Worm (Caenorhabditis elegans) whole organism, L4 larva: ENCODE measurements around the gene mdt-28.

Experiments used
- D1046.2 ChIP-seq: fragments of 200-800 bp; sonication (Bioruptor generic); IDR thresholded peaks from 2 replicates; pipeline ENCODE4 v1.3.6; 2022; ENCODE audit warnings: missing genetic modification characterization, missing compliant biosample characterization
- F37D6.2 ChIP-seq: sonication (generic microtip); optimal IDR thresholded peaks from 2 replicates; lab custom pipeline; 2016; ENCODE audit warnings: mild to moderate bottlenecking, missing genetic modification characterization, missing compliant biosample characterization
- F44E2.7 ChIP-seq: fragments of 200-800 bp; sonication (Bioruptor generic); IDR thresholded peaks from 2 replicates; pipeline ENCODE4 v2.1.2; 2022; ENCODE audit warnings: missing genetic modification characterization, missing compliant biosample characterization
- F49E8.2 ChIP-seq: sonication (generic microtip); optimal IDR thresholded peaks from 2 replicates; lab custom pipeline; 2016; ENCODE audit warnings: missing compliant biosample characterization, mild to moderate bottlenecking, missing genetic modification characterization, borderline replicate concordance
- Y105C5A.15 ChIP-seq: fragments of 200-800 bp; sonication (Bioruptor generic); IDR thresholded peaks from 2 replicates; pipeline ENCODE4 v1.3.6; 2022; ENCODE audit warnings: missing genetic modification characterization, missing compliant biosample characterization
- aha-1 ChIP-seq: fragments of 150-350 bp; peaks from one replicate; lab custom pipeline; 2014; ENCODE audit warnings: missing biosample characterization, missing genetic modification characterization
- arid-1 ChIP-seq: fragments of 200-800 bp; sonication (Bioruptor generic); conservative IDR thresholded peaks from 2 replicates; pipeline ENCODE4 v1.3.6; 2022; ENCODE audit warnings: missing genetic modification reagents, missing genetic modification characterization, missing compliant biosample characterization
- ceh-20 ChIP-seq: fragments of 200-800 bp; sonication (Bioruptor generic); IDR thresholded peaks from 2 replicates; pipeline ENCODE4 v1.3.6; 2022; ENCODE audit warnings: missing genetic modification reagents, missing genetic modification characterization, missing compliant biosample characterization
- ceh-32 ChIP-seq: sonication (generic microtip); optimal IDR thresholded peaks from 2 replicates; lab custom pipeline; 2016; ENCODE audit warnings: mild to moderate bottlenecking, missing genetic modification characterization, missing compliant biosample characterization; ENCODE audit not compliant: poor library complexity
- ces-1 ChIP-seq: fragments of 150-350 bp; sonication (generic microtip); optimal IDR thresholded peaks from 4 replicates; lab custom pipeline; 2014; ENCODE audit warnings: missing biosample characterization, missing genetic modification reagents, missing genetic modification characterization
- cey-2 ChIP-seq: sonication (generic microtip); optimal IDR thresholded peaks from 3 replicates; lab custom pipeline; 2017; ENCODE audit warnings: missing genetic modification characterization, mild to moderate bottlenecking, missing compliant biosample characterization, antibody characterized with exemption, borderline replicate concordance; ENCODE audit not compliant: insufficient read depth
- ctbp-1 ChIP-seq: fragments of 200-800 bp; sonication (Bioruptor generic); IDR thresholded peaks from 2 replicates; pipeline ENCODE4 v1.3.6; 2022; ENCODE audit warnings: missing genetic modification reagents, missing genetic modification characterization, missing compliant biosample characterization
- daf-16 ChIP-seq, 3 experiments: sonication (generic microtip); optimal IDR thresholded peaks; 2 replicates each; lab custom pipeline; 2016 to 2017; ENCODE audit warnings: missing genetic modification characterization in 3 of 3, missing genetic modification reagents in 3 of 3, mild to moderate bottlenecking in 2 of 3, missing compliant biosample characterization in 2 of 3, missing biosample characterization in 1 of 3, moderate library complexity in 1 of 3
- daf-8 ChIP-seq: fragments of 200-800 bp; sonication (Bioruptor generic); IDR thresholded peaks from 2 replicates; pipeline ENCODE4 v1.3.6; 2022; ENCODE audit warnings: missing genetic modification characterization, missing compliant biosample characterization
- dmd-6 ChIP-seq: fragments of 200-800 bp; sonication (Bioruptor generic); IDR thresholded peaks from 2 replicates; pipeline ENCODE4 v1.3.6; 2022; ENCODE audit warnings: missing genetic modification reagents, missing genetic modification characterization, missing compliant biosample characterization
- dmd-8 ChIP-seq: fragments of 200-800 bp; sonication (Bioruptor generic); IDR thresholded peaks from 2 replicates; pipeline ENCODE4 v1.3.6; 2022; ENCODE audit warnings: missing genetic modification characterization, missing compliant biosample characterization
- dve-1 ChIP-seq: sonication (generic microtip); optimal IDR thresholded peaks from 2 replicates; lab custom pipeline; 2017; ENCODE audit warnings: antibody characterized with exemption, mild to moderate bottlenecking, missing genetic modification characterization, missing compliant biosample characterization; ENCODE audit not compliant: insufficient read depth
- fos-1 ChIP-seq: fragments of 150-350 bp; optimal IDR thresholded peaks from 2 replicates; lab custom pipeline; 2014; ENCODE audit warnings: missing biosample characterization, missing genetic modification characterization
- hlh-30 ChIP-seq: sonication (generic microtip); optimal IDR thresholded peaks from 2 replicates; lab custom pipeline; 2017; ENCODE audit warnings: antibody characterized with exemption, mild to moderate bottlenecking, missing genetic modification characterization, missing compliant biosample characterization; ENCODE audit not compliant: insufficient read depth
- jun-1 ChIP-seq: fragments of 150-350 bp; optimal IDR thresholded peaks from 2 replicates; lab custom pipeline; 2014; ENCODE audit warnings: missing biosample characterization, missing genetic modification reagents, missing genetic modification characterization
- lin-13 ChIP-seq: fragments of 150-350 bp; optimal IDR thresholded peaks from 2 replicates; lab custom pipeline; 2014; ENCODE audit warnings: missing biosample characterization, missing genetic modification reagents, missing genetic modification characterization
- lin-15B ChIP-seq: fragments of 150-350 bp; sonication (generic microtip); optimal IDR thresholded peaks from 3 replicates; lab custom pipeline; 2014; ENCODE audit warnings: missing biosample characterization, missing genetic modification characterization
- lin-39 ChIP-seq: fragments of 150-350 bp; optimal IDR thresholded peaks from 2 replicates; lab custom pipeline; 2014; ENCODE audit warnings: missing biosample characterization, missing genetic modification reagents, missing genetic modification characterization
- mdt-29 ChIP-seq: fragments of 200-800 bp; sonication (Bioruptor generic); IDR thresholded peaks from 2 replicates; pipeline ENCODE4 v1.3.6; 2022; ENCODE audit warnings: missing genetic modification reagents, missing genetic modification characterization, missing compliant biosample characterization
- mxl-2 ChIP-seq: fragments of 200-800 bp; sonication (Bioruptor generic); conservative IDR thresholded peaks from 2 replicates; pipeline ENCODE4 v1.3.6; 2022; ENCODE audit warnings: missing genetic modification reagents, missing genetic modification characterization, missing compliant biosample characterization
- nhr-102 ChIP-seq: sonication (generic microtip); optimal IDR thresholded peaks from 2 replicates; lab custom pipeline; 2016; ENCODE audit warnings: mild to moderate bottlenecking, missing genetic modification characterization, moderate library complexity, missing compliant biosample characterization
- nhr-111 ChIP-seq: fragments of 200-800 bp; sonication (Bioruptor generic); optimal IDR thresholded peaks from 2 replicates; lab custom pipeline; 2018; ENCODE audit warnings: mild to moderate bottlenecking, missing genetic modification characterization, missing compliant biosample characterization
- nhr-237 ChIP-seq: sonication (generic microtip); optimal IDR thresholded peaks from 2 replicates; lab custom pipeline; 2017; ENCODE audit warnings: missing biosample characterization, missing genetic modification characterization
- nhr-41 ChIP-seq: fragments of 200-800 bp; sonication (Bioruptor generic); IDR thresholded peaks from 2 replicates; pipeline ENCODE4 v1.3.6; 2022; ENCODE audit warnings: missing genetic modification reagents, missing genetic modification characterization, missing compliant biosample characterization
- nhr-48 ChIP-seq: sonication (generic microtip); optimal IDR thresholded peaks from 2 replicates; lab custom pipeline; 2016; ENCODE audit warnings: mild to moderate bottlenecking, missing genetic modification characterization, missing compliant biosample characterization
- php-3 ChIP-seq: fragments of 200-800 bp; sonication (Bioruptor generic); IDR thresholded peaks from 2 replicates; pipeline ENCODE4 v1.3.6; 2022; ENCODE audit warnings: missing genetic modification reagents, missing genetic modification characterization, missing compliant biosample characterization
- pqm-1 ChIP-seq: sonication (generic microtip); optimal IDR thresholded peaks from 2 replicates; lab custom pipeline; 2017; ENCODE audit warnings: missing biosample characterization, missing genetic modification characterization
- spr-3 ChIP-seq: fragments of 200-800 bp; sonication (Bioruptor generic); optimal IDR thresholded peaks from 2 replicates; lab custom pipeline; 2018; ENCODE audit warnings: mild to moderate bottlenecking, missing genetic modification characterization, missing compliant biosample characterization
- unc-130 ChIP-seq: sonication (generic microtip); optimal IDR thresholded peaks from 2 replicates; lab custom pipeline; 2016; ENCODE audit warnings: missing genetic modification reagents, missing genetic modification characterization, missing compliant biosample characterization
- unc-39 ChIP-seq: sonication (generic microtip); optimal IDR thresholded peaks from 2 replicates; lab custom pipeline; 2017; ENCODE audit warnings: missing biosample characterization, missing genetic modification characterization
- unc-62 ChIP-seq, 3 experiments: fragments of 150-350 bp in 1 of 3; sonication (generic microtip); optimal IDR thresholded peaks in 2 of 3; peaks in 1 of 3; 1 replicate in 1 of 3; 2 replicates in 2 of 3; lab custom pipeline; 2014 to 2017; ENCODE audit warnings: missing biosample characterization in 3 of 3, missing genetic modification characterization in 3 of 3, missing genetic modification reagents in 3 of 3, missing genotype in 1 of 3
- zip-11 ChIP-seq: fragments of 200-800 bp; sonication (Bioruptor generic); IDR thresholded peaks from 2 replicates; pipeline ENCODE4 v1.3.6; 2022; ENCODE audit warnings: missing genetic modification characterization, missing compliant biosample characterization
- zip-2 ChIP-seq: fragments of 150-350 bp; optimal IDR thresholded peaks from 2 replicates; lab custom pipeline; 2014; ENCODE audit warnings: missing biosample characterization, missing genetic modification characterization

Gene mdt-28

ce11 chrV:15537923-15538322 is 37.3 kb downstream of the mdt-28 start, which contains the start of gene prde-1:
Gene prde-1, plus strand, starts transcription at chrV:15538244.
- TF ChIP-seq F49E8.2 (tag; lab: Kevin White, UChicago), result peak; percentile 50
- TF ChIP-seq ceh-32 (tag; lab: Kevin White, UChicago), result no peak
- TF ChIP-seq, all 104 proteins: peak for 1

DNA sequence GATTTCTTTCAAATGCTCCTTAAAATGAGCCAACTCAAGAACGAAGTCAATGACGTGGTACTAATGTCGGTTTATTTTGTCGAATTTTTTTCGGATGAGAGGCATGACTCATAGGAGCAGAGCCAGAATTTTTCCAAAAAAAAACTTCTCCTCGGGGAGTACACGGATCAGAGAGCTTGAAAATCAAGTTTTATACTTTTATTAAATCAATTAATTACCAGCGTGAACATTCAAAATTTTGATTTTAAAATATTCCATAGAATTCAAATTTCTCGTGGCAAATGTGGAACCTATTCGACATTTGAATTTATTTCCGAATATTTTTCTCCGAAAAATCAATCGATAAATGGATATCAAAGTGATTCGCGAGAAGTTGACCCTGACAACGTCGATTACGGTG is 38.9 kb downstream of the mdt-28 start, which contains the start of gene F21A3.4:
F21A3.4 (plus strand) TSS at position 301 of the 400 bp plus-strand sequence.
- no peak for TF ChIP-seq nhr-237 (tag; lab: Kevin White, UChicago)
- no peak for TF ChIP-seq zip-2 (tag; lab: Kevin White, UChicago)
- TF ChIP-seq cey-2 (tag; lab: Kevin White, UChicago), result no peak
- no peak for TF ChIP-seq Y105C5A.15 (GFP tag; lab: Robert Waterston, UW)
- TF ChIP-seq lin-13 (GFP tag; lab: Kevin White, UChicago), result no peak
- no peak for TF ChIP-seq lin-39 (tag; lab: Kevin White, UChicago)
- no peak for TF ChIP-seq F37D6.2 (tag; lab: Kevin White, UChicago)
- no peak for TF ChIP-seq ces-1 (GFP tag; lab: Kevin White, UChicago)
- TF ChIP-seq php-3, result no peak
- no peak for TF ChIP-seq mxl-2 (GFP tag; lab: Robert Waterston, UW)
- TF ChIP-seq nhr-41 (GFP tag; lab: Robert Waterston, UW), result no peak
- no peak for TF ChIP-seq unc-39
- no peak for TF ChIP-seq ctbp-1 (GFP tag; lab: Robert Waterston, UW)
- TF ChIP-seq spr-3, result no peak
- no peak for TF ChIP-seq zip-11 (GFP tag; lab: Robert Waterston, UW)
- no peak for TF ChIP-seq mdt-29 (GFP tag; lab: Robert Waterston, UW)
- no peak for TF ChIP-seq nhr-48 (tag; lab: Kevin White, UChicago)
- no peak for TF ChIP-seq ceh-20
- TF ChIP-seq lin-15B, result no peak
- TF ChIP-seq aha-1, result no peak

DNA sequence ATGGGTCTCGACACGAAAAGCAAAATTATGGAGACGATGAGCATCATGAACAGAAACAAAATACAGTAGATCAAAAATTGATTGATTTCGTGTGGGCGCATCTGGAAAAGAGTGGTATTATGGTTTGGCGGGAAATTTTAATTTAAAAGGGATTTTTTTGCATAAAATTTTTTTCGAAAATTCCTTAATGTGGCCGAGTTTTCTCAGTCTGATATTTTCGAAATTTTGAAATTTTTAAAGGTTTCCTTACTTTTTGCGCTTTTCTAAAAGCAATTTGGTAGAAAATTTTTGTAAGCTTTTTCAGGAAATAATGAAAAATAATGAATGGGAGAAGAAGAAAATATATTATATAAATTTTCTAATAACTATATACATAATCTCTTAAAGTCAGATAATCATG is 41.3 kb downstream of the mdt-28 start, which contains the start of gene F21A3.2:
F21A3.2 (minus strand) TSS at position 101 of the 400 bp plus-strand sequence.
- peak in 1 of 2 experiments; percentile 26 for TF ChIP-seq unc-62 (GFP tag; optimal IDR thresholded peaks at IDR 0.05 in 1 of 2; lab: Kevin White, UChicago)
- no peak for TF ChIP-seq unc-62 (tag; optimal IDR thresholded peaks at IDR 0.05; lab: Kevin White, UChicago)
- TF ChIP-seq daf-8, result no peak

DNA sequence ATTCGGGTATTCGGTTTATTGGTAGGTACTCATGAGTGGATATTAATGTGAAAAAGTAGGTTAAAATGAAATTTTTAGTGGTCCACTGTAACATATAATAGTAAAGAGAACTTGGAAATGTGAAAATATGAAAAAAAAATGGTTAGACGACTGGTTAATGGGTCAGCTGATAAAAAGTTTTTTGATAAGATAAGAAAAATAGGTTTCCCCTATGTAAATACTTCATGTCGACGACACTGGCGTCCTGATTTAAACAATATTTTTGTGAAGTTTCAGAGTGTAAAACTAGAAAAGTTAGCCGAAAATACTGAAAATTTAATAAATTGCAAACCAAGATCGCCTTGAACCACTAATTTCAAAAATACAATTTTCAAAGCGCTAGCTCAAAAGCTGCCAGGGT is 42.1 kb downstream of the mdt-28 start, which contains the start of gene F21A3.11:
F21A3.11 (minus strand) TSS at position 117 of the 400 bp plus-strand sequence.
- TF ChIP-seq arid-1 (no peak), fos-1 (no peak), daf-16 (GFP tag; optimal IDR thresholded peaks at IDR 0.05; lab: Kevin White, UChicago) (no peak), daf-16 (tag; optimal IDR thresholded peaks at IDR 0.05; lab: Kevin White, UChicago) (peak; percentile 78), mxl-2 (GFP tag; lab: Robert Waterston, UW) (no peak), jun-1 (tag; lab: Kevin White, UChicago) (no peak), dmd-6 (peak; percentile 38; the same call in 1 of the 2 replicates), D1046.2 (GFP tag; lab: Robert Waterston, UW) (no peak), nhr-111 (no peak), unc-130 (GFP tag; lab: Kevin White, UChicago) (no peak), dve-1 (tag; lab: Kevin White, UChicago) (peak; percentile 45), dmd-8 (GFP tag; lab: Robert Waterston, UW) (no peak), F44E2.7 (GFP tag; lab: Robert Waterston, UW) (no peak), hlh-30 (tag; lab: Kevin White, UChicago) (peak; percentile 14), pqm-1 (tag; lab: Kevin White, UChicago) (peak; percentile 40), nhr-102 (tag; lab: Kevin White, UChicago) (no peak)
